Fruit fly (Drosophila melanogaster) whole organism, embryonic: ENCODE measurements around the gene bib.
A peak's percentile ranks its signal among the peaks of the same experiment; 100 is the strongest.

Source experiments
- Asciz ChIP-seq: fragments of 200-800 bp; sonication (Bioruptor generic); optimal IDR thresholded peaks from 2 replicates; lab custom pipeline; 2017; ENCODE audit warnings: missing biosample characterization, mild to moderate bottlenecking, missing genetic modification characterization, missing genetic modification reagents
- Awh ChIP-seq: fragments of 200-800 bp; sonication (Bioruptor generic); IDR thresholded peaks from 2 replicates; pipeline ENCODE4, ENCODE4 v1.3.6; 2022; ENCODE audit warnings: missing biosample characterization, missing genetic modification characterization
- Bdp1 ChIP-seq: fragments of 200-800 bp; sonication (Bioruptor generic); optimal IDR thresholded peaks from 3 replicates; lab custom pipeline; 2016; ENCODE audit warnings: missing biosample characterization, missing genetic modification characterization
- CG10462 ChIP-seq: fragments of 200-800 bp; sonication (Bioruptor generic); optimal IDR thresholded peaks from 2 replicates; lab custom pipeline; 2016; ENCODE audit warnings: missing biosample characterization, missing genetic modification characterization
- CG12104 ChIP-seq: fragments of 200-800 bp; sonication (Bioruptor generic); optimal IDR thresholded peaks from 3 replicates; lab custom pipeline; 2016; ENCODE audit warnings: missing biosample characterization, missing genetic modification characterization
- CG12155 ChIP-seq: fragments of 200-800 bp; sonication (Bioruptor generic); optimal IDR thresholded peaks from 3 replicates; lab custom pipeline; 2016; ENCODE audit warnings: missing biosample characterization, missing genetic modification characterization
- CG14050 ChIP-seq: fragments of 200-800 bp; sonication (Bioruptor generic); IDR thresholded peaks from 3 replicates; pipeline ENCODE4 v1.3.6; 2022; ENCODE audit warnings: missing biosample characterization, missing genetic modification characterization
- CG15011 ChIP-seq: fragments of 200-800 bp; sonication (Bioruptor generic); optimal IDR thresholded peaks from 3 replicates; lab custom pipeline; 2018; ENCODE audit warnings: missing biosample characterization, mild to moderate bottlenecking, missing genetic modification characterization
- CG15479 ChIP-seq: fragments of 200-800 bp; sonication (Bioruptor generic); optimal IDR thresholded peaks from 3 replicates; lab custom pipeline; 2019; ENCODE audit warnings: missing biosample characterization, mild to moderate bottlenecking, missing genetic modification characterization, moderate library complexity
- CG1602 ChIP-seq: fragments of 200-800 bp; sonication (Bioruptor generic); optimal IDR thresholded peaks from 3 replicates; lab custom pipeline; 2016; ENCODE audit warnings: missing biosample characterization, missing genetic modification characterization
- CG16779 ChIP-seq: fragments of 200-800 bp; sonication (Bioruptor generic); IDR thresholded peaks from 2 replicates; pipeline ENCODE4 v1.3.6; 2022; ENCODE audit warnings: missing biosample characterization, missing genetic modification characterization
- CG16863 ChIP-seq: fragments of 200-800 bp; sonication (Bioruptor generic); optimal IDR thresholded peaks from 3 replicates; lab custom pipeline; 2016; ENCODE audit warnings: missing biosample characterization, missing genetic modification characterization
- CG17568 ChIP-seq: fragments of 200-800 bp; sonication (Bioruptor generic); optimal IDR thresholded peaks from 2 replicates; lab custom pipeline; 2018; ENCODE audit warnings: missing biosample characterization, mild to moderate bottlenecking, missing genetic modification characterization, moderate library complexity
- CG17612 ChIP-seq: fragments of 200-800 bp; sonication (Bioruptor generic); IDR thresholded peaks from 2 replicates; pipeline ENCODE4 v1.3.6; 2022; ENCODE audit warnings: missing biosample characterization, missing genetic modification characterization
- CG18011 ChIP-seq: fragments of 200-800 bp; sonication (Bioruptor generic); optimal IDR thresholded peaks from 2 replicates; lab custom pipeline; 2017; ENCODE audit warnings: missing biosample characterization, missing genetic modification characterization, mild to moderate bottlenecking, moderate library complexity, missing genotype
- CG31365 ChIP-seq: fragments of 200-800 bp; sonication (Bioruptor generic); optimal IDR thresholded peaks from 2 replicates; lab custom pipeline; 2018; ENCODE audit warnings: missing biosample characterization, mild to moderate bottlenecking, missing genetic modification characterization
- CG31441 ChIP-seq: fragments of 200-800 bp; sonication (Bioruptor generic); IDR thresholded peaks from 2 replicates; pipeline ENCODE4 v1.3.6; 2022; ENCODE audit warnings: missing biosample characterization, missing genetic modification characterization
- CG43689 ChIP-seq: fragments of 200-800 bp; sonication (Bioruptor generic); IDR thresholded peaks from 2 replicates; pipeline ENCODE4 v1.3.6; 2022; ENCODE audit warnings: missing biosample characterization, missing genetic modification characterization
- CG4424 ChIP-seq: fragments of 200-800 bp; sonication (Bioruptor generic); optimal IDR thresholded peaks from 3 replicates; lab custom pipeline; 2016; ENCODE audit warnings: missing biosample characterization, missing genetic modification characterization
- CG6854 ChIP-seq: fragments of 200-800 bp; sonication (Bioruptor generic); optimal IDR thresholded peaks from 3 replicates; lab custom pipeline; 2017; ENCODE audit warnings: missing biosample characterization, mild to moderate bottlenecking, missing genetic modification characterization
- CG7987 ChIP-seq: fragments of 200-800 bp; sonication (Bioruptor generic); optimal IDR thresholded peaks from 2 replicates; lab custom pipeline; 2018; ENCODE audit warnings: missing biosample characterization, mild to moderate bottlenecking, missing genetic modification characterization, moderate library complexity
- CTCF ChIP-seq: fragments of 200-800 bp; sonication (Bioruptor generic); optimal IDR thresholded peaks from 2 replicates; lab custom pipeline; 2017; ENCODE audit warnings: missing biosample characterization, mild to moderate bottlenecking, missing genetic modification characterization, moderate library complexity
- CrebB ChIP-seq: fragments of 200-800 bp; sonication (Bioruptor generic); optimal IDR thresholded peaks from 3 replicates; lab custom pipeline; 2018; ENCODE audit warnings: missing biosample characterization, mild to moderate bottlenecking, missing genetic modification characterization
- Dbx ChIP-seq: fragments of 200-800 bp; sonication (Bioruptor generic); IDR thresholded peaks from 3 replicates; pipeline ENCODE4 v1.3.6; 2022; ENCODE audit warnings: missing biosample characterization, missing genetic modification characterization
- HLH54F ChIP-seq: fragments of 200-800 bp; sonication (Bioruptor generic); optimal IDR thresholded peaks from 3 replicates; lab custom pipeline; 2016; ENCODE audit warnings: missing biosample characterization, missing genetic modification characterization
- Lim3 ChIP-seq: fragments of 200-800 bp; sonication (Bioruptor generic); IDR thresholded peaks from 2 replicates; pipeline ENCODE4 v1.3.6; 2022; ENCODE audit warnings: missing biosample characterization, missing genetic modification characterization
- Mad ChIP-seq: fragments of 200-800 bp; sonication (Bioruptor generic); optimal IDR thresholded peaks from 2 replicates; lab custom pipeline; 2016; ENCODE audit warnings: missing biosample characterization, missing genetic modification characterization
- NfI ChIP-seq: fragments of 200-800 bp; sonication (Bioruptor generic); optimal IDR thresholded peaks from 3 replicates; lab custom pipeline; 2018; ENCODE audit warnings: missing biosample characterization, mild to moderate bottlenecking, missing genetic modification characterization, moderate library complexity
- PHDP ChIP-seq: fragments of 200-800 bp; sonication (Bioruptor generic); optimal IDR thresholded peaks from 3 replicates; lab custom pipeline; 2018; ENCODE audit warnings: missing biosample characterization, mild to moderate bottlenecking, missing genetic modification characterization, moderate library complexity
- Six4 ChIP-seq: fragments of 200-800 bp; sonication (Bioruptor generic); optimal IDR thresholded peaks from 2 replicates; lab custom pipeline; 2016; ENCODE audit warnings: missing biosample characterization, missing genetic modification characterization
- al ChIP-seq: fragments of 200-800 bp; sonication (Bioruptor generic); IDR thresholded peaks from 2 replicates; pipeline ENCODE4 v1.3.6; 2022; ENCODE audit warnings: missing biosample characterization, missing genetic modification characterization
- chm ChIP-seq: fragments of 200-800 bp; sonication (Bioruptor generic); IDR thresholded peaks from 2 replicates; pipeline ENCODE4 v1.3.6; 2022; ENCODE audit warnings: missing biosample characterization, missing genetic modification characterization
- crc ChIP-seq: fragments of 200-800 bp; sonication (Bioruptor generic); optimal IDR thresholded peaks from 2 replicates; lab custom pipeline; 2016; ENCODE audit warnings: missing biosample characterization, missing genetic modification characterization
- crp ChIP-seq, 2 experiments: fragments of 200-800 bp; sonication (Bioruptor generic); optimal IDR thresholded peaks; 2 replicates in 1 of 2; 3 replicates in 1 of 2; lab custom pipeline; 2017; ENCODE audit warnings: missing biosample characterization in 2 of 2, missing genetic modification characterization in 2 of 2, mild to moderate bottlenecking in 1 of 2, moderate library complexity in 1 of 2
- fd64A ChIP-seq: fragments of 200-800 bp; sonication (Bioruptor generic); optimal IDR thresholded peaks from 3 replicates; lab custom pipeline; 2018; ENCODE audit warnings: missing biosample characterization, mild to moderate bottlenecking, missing genetic modification characterization
- grn ChIP-seq: fragments of 200-800 bp; sonication (Bioruptor generic); optimal IDR thresholded peaks from 3 replicates; lab custom pipeline; 2017; ENCODE audit warnings: missing biosample characterization, missing genetic modification characterization
- kni ChIP-seq: fragments of 200-800 bp; sonication (Bioruptor generic); optimal IDR thresholded peaks from 3 replicates; lab custom pipeline; 2017; ENCODE audit warnings: mild to moderate bottlenecking, missing biosample characterization, missing genetic modification reagents, missing genetic modification characterization
- lab ChIP-seq: fragments of 200-800 bp; sonication (Bioruptor generic); optimal IDR thresholded peaks from 3 replicates; lab custom pipeline; 2017; ENCODE audit warnings: missing biosample characterization, missing genetic modification characterization, mild to moderate bottlenecking, moderate library complexity, missing genetic modification reagents
- nom ChIP-seq: fragments of 200-800 bp; sonication (Bioruptor generic); optimal IDR thresholded peaks from 2 replicates; lab custom pipeline; 2017; ENCODE audit warnings: missing biosample characterization, missing genetic modification characterization, mild to moderate bottlenecking, moderate library complexity, missing genetic modification reagents
- pros ChIP-seq: fragments of 200-800 bp; sonication (Bioruptor generic); optimal IDR thresholded peaks from 3 replicates; lab custom pipeline; 2019; ENCODE audit warnings: missing biosample characterization, mild to moderate bottlenecking, missing genetic modification characterization, moderate library complexity
- ranshi ChIP-seq: fragments of 200-800 bp; sonication (Bioruptor generic); IDR thresholded peaks from 2 replicates; pipeline ENCODE4 v1.3.6; 2022; ENCODE audit warnings: missing biosample characterization, missing genetic modification characterization
- run ChIP-seq: fragments of 200-800 bp; sonication (Bioruptor generic); optimal IDR thresholded peaks from 3 replicates; lab custom pipeline; 2018; ENCODE audit warnings: missing biosample characterization, mild to moderate bottlenecking, missing genetic modification characterization
- seq ChIP-seq: fragments of 200-800 bp; sonication (Bioruptor generic); IDR thresholded peaks from 2 replicates; pipeline ENCODE4 v1.3.6; 2022; ENCODE audit warnings: missing biosample characterization, missing genetic modification characterization
- sr ChIP-seq: fragments of 200-800 bp; sonication (Bioruptor generic); IDR thresholded peaks from 3 replicates; pipeline ENCODE4 v1.3.6; 2022; ENCODE audit warnings: missing biosample characterization, missing genetic modification characterization
- ssp ChIP-seq: fragments of 200-800 bp; sonication (Bioruptor generic); IDR thresholded peaks from 2 replicates; pipeline ENCODE4 v1.3.6; 2022; ENCODE audit warnings: missing biosample characterization, missing genetic modification characterization
- stwl ChIP-seq: fragments of 200-800 bp; sonication (Bioruptor generic); optimal IDR thresholded peaks from 3 replicates; lab custom pipeline; 2018; ENCODE audit warnings: missing biosample characterization, mild to moderate bottlenecking, missing genetic modification characterization, moderate library complexity
- sug ChIP-seq: fragments of 200-800 bp; optimal IDR thresholded peaks from 2 replicates; lab custom pipeline; 2019; ENCODE audit warnings: missing biosample characterization, mild to moderate bottlenecking, missing genetic modification characterization, moderate library complexity
- trh ChIP-seq: fragments of 200-800 bp; sonication (Bioruptor generic); optimal IDR thresholded peaks from 2 replicates; lab custom pipeline; 2016; ENCODE audit warnings: missing biosample characterization, missing genetic modification characterization
- unc-4 ChIP-seq: fragments of 200-800 bp; sonication (Bioruptor generic); IDR thresholded peaks from 2 replicates; pipeline ENCODE4 v1.3.6; 2022; ENCODE audit warnings: missing biosample characterization, missing genetic modification characterization; ENCODE audit not compliant: partially characterized antibody
- vfl ChIP-seq: fragments of 200-800 bp; sonication (Bioruptor generic); optimal IDR thresholded peaks from 2 replicates; lab custom pipeline; 2016; ENCODE audit warnings: missing biosample characterization, missing genetic modification characterization
- yki ChIP-seq: fragments of >200 bp; optimal IDR thresholded peaks from 3 replicates; lab custom pipeline; 2018

Gene bib

DNA sequence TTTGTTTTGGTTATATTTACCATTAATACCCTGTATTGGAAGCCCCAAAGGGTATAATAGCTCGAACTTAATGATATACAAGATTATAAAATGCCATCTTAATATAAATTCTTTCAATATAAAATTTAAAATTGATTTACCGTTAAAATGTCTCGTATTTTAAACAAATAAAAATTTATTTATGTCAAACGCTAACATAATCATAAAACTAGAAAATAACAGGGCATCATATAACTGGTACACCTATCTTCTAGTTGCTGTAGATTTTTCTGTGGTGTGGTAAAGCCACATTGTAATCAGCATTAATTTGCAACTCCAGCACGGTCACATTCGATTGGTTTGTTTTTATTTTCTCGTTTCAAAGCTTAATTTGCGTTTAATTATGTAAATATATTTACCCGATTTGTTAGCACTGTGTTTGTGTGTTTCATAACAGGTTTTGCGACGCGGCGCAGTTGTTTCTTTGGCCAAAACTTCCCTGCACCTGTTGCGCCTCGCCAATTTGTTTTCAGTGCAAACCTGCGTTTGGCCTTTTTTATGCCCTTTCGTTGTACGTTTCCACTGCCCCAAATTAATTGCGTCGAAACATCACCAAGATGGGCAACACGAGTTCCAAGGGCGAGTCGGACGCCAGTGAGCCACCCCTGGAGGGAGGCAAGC lies 27.3 kb upstream of the bib start, which contains the start of the genes CG4658 and CG5846:
Gene CG4658 (plus strand): TSS at position 140 of the 660 bp plus-strand sequence.
Gene CG5846 (minus strand): TSS at position 245 of the 660 bp plus-strand sequence.
- TF ChIP-seq grn (GFP tag; lab: Kevin White, UChicago) = no peak
- no peak for TF ChIP-seq unc-4 (GFP tag; lab: Robert Waterston, UW)
- TF ChIP-seq HLH54F (GFP tag; lab: Kevin White, UChicago) = peak; percentile 75
- TF ChIP-seq al (GFP tag; lab: Robert Waterston, UW) = peak; percentile 93
- no peak for TF ChIP-seq pros
- no peak for TF ChIP-seq CG17568 (GFP tag; lab: Kevin White, UChicago)
- peak; percentile 59 for TF ChIP-seq vfl
- peak; percentile 26 for TF ChIP-seq crc (GFP tag; lab: Kevin White, UChicago)
- TF ChIP-seq lab = peak; percentile 94
- TF ChIP-seq CG6854 = peak; percentile 78
- TF ChIP-seq Bdp1 (GFP tag; lab: Kevin White, UChicago) = peak; percentile 80
- TF ChIP-seq PHDP = peak; percentile 97
- TF ChIP-seq CG16863 (GFP tag; lab: Kevin White, UChicago) = peak; percentile 87
- TF ChIP-seq CG7987 = peak; percentile 68
- peak; percentile 33 for TF ChIP-seq CTCF (GFP tag; lab: Kevin White, UChicago)
- peak; percentile 85 for TF ChIP-seq CG12104
- TF ChIP-seq CG15479 (GFP tag; lab: Kevin White, UChicago) = no peak
- TF ChIP-seq yki (lab: Kevin White, UChicago) = no peak
- peak; percentile 61; the same call in 1 of the 2 replicates for TF ChIP-seq Lim3 (GFP tag; lab: Robert Waterston, UW)
- TF ChIP-seq CG14050 = peak; percentile 90
- peak; percentile 85 for TF ChIP-seq Mad (GFP tag; lab: Kevin White, UChicago)
- no peak for TF ChIP-seq CG31365 (tag; lab: Kevin White, UChicago)
- peak; percentile 87 for TF ChIP-seq Asciz (GFP tag; lab: Kevin White, UChicago)
- TF ChIP-seq CG4424 (GFP tag; lab: Kevin White, UChicago) = peak; percentile 95
- TF ChIP-seq Awh = peak; percentile 97
- peak; percentile 93 for TF ChIP-seq CG10462 (GFP tag; lab: Kevin White, UChicago)
- TF ChIP-seq CG15011 (GFP tag; lab: Kevin White, UChicago) = peak; percentile 86
- TF ChIP-seq nom = peak; percentile 70
- peak; percentile 94 for TF ChIP-seq chm (GFP tag; lab: Robert Waterston, UW)
- TF ChIP-seq stwl = peak; percentile 64
- TF ChIP-seq fd64A = no peak
- peak; percentile 29 for TF ChIP-seq kni (GFP tag; lab: Kevin White, UChicago)
- TF ChIP-seq CG16779 (GFP tag; lab: Robert Waterston, UW) = no peak
- TF ChIP-seq seq = peak; percentile 80
- peak; percentile 96 for TF ChIP-seq ranshi (GFP tag; lab: Robert Waterston, UW)
- TF ChIP-seq sug (tag; lab: Kevin White, UChicago) = peak; percentile 85
- peak; percentile 44; the same call in 1 of the 3 replicates for TF ChIP-seq sr (GFP tag; lab: Robert Waterston, UW)
- TF ChIP-seq CG1602 = peak; percentile 96
- TF ChIP-seq NfI = peak; percentile 87
- TF ChIP-seq CG43689 (GFP tag; lab: Robert Waterston, UW) = peak; percentile 64; the same call in 1 of the 2 replicates
- TF ChIP-seq CG12155 = peak; percentile 92
- TF ChIP-seq Dbx (GFP tag; lab: Robert Waterston, UW) = peak; percentile 94
- peak; percentile 88 for TF ChIP-seq ssp
- peak; percentile 82 for TF ChIP-seq CG18011 (GFP tag; lab: Kevin White, UChicago)
- peak; percentile 95 for TF ChIP-seq run
- peak; percentile 76 for TF ChIP-seq CrebB (tag; lab: Kevin White, UChicago)
- TF ChIP-seq trh (GFP tag; lab: Kevin White, UChicago) = peak; percentile 80
- peak in 1 of 2 experiments; percentile 60 for TF ChIP-seq crp (GFP tag; optimal IDR thresholded peaks at IDR 0.05; lab: Kevin White, UChicago)
- TF ChIP-seq CG17612 = peak; percentile 78
- TF ChIP-seq Six4 (GFP tag; lab: Kevin White, UChicago) = peak; percentile 94
- peak; percentile 97 for TF ChIP-seq CG31441 (GFP tag; lab: Robert Waterston, UW)
